Worm (Caenorhabditis elegans) whole organism, midembryonic: ENCODE data around the gene C17B7.3.
"Not testable (repeated sequence)": the region's sequence is repeated elsewhere in the genome, so short reads cannot be mapped to it uniquely, and the experiment has no call there.

Experiments
- flt-1 ChIP-seq: fragments of 200-800 bp; sonication (Bioruptor generic); IDR thresholded peaks from 2 replicates; pipeline ENCODE4 v1.3.6; 2022; ENCODE audit warnings: missing genetic modification characterization, missing compliant biosample characterization
- med-1 ChIP-seq: sonication (generic microtip); optimal IDR thresholded peaks from 2 replicates; lab custom pipeline; 2017; ENCODE audit warnings: missing genetic modification characterization, mild to moderate bottlenecking, missing compliant biosample characterization, antibody characterized with exemption, missing genetic modification reagents; ENCODE audit not compliant: insufficient read depth

DNA sequence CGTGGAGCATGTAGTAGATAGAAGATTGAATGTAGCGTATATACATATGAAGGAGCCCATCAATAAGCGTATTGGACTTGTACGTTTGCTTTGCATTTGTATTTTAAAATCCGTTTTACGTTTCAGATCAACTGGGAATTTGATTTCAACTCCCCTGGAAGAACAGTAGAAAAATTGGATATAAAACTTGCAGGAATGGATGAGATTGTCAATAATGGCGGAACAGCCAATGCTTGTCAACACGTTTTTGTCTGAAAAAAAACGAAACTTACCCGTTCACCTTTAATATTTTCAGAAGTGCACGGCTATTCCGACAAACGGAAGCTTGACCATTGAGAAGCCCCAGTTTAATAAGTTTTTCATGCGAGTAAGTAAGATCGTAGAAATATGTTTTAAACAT lies 25.2 kb downstream of the C17B7.3 start, which contains the start of gene C04E12.2:
- not testable (repeated sequence) for TF ChIP-seq flt-1 (GFP tag; lab: Robert Waterston, UW); med-1 (GFP tag; lab: Kevin White, UChicago)
